Worm (Caenorhabditis elegans): ENCODE results near the gene C50D2.7.

- TF ChIP-seq ceh-82 (tag; optimal IDR thresholded peaks at IDR 0.05), result no peak
- no peak for TF ChIP-seq snpc-4 (tag; optimal IDR thresholded peaks at IDR 0.05)
- no peak for TF ChIP-seq nhr-11 (tag; optimal IDR thresholded peaks at IDR 0.05)
- no peak for TF ChIP-seq ztf-11 (tag; optimal IDR thresholded peaks at IDR 0.05)
- TF ChIP-seq dmd-4 (tag; optimal IDR thresholded peaks at IDR 0.05), result no peak
- no peak for TF ChIP-seq ZK546.5 (tag; optimal IDR thresholded peaks at IDR 0.05)
- TF ChIP-seq fos-1 (tag; optimal IDR thresholded peaks at IDR 0.05), result no peak
- no peak for TF ChIP-seq blmp-1 (tag; optimal IDR thresholded peaks at IDR 0.05; ENCODE audit: insufficient read depth)
- TF ChIP-seq unc-62 (GFP tag; optimal IDR thresholded peaks at IDR 0.05), result no peak
- no peak for TF ChIP-seq ztf-4 (tag; optimal IDR thresholded peaks at IDR 0.05)
- TF ChIP-seq unc-55 (GFP tag; optimal IDR thresholded peaks at IDR 0.05), result no peak
- TF ChIP-seq lin-13 (GFP tag; optimal IDR thresholded peaks at IDR 0.05), result no peak
- TF ChIP-seq nhr-23 (tag; optimal IDR thresholded peaks at IDR 0.05), result no peak
Observed at ce11 chrII:135166-135565, 40.1 kb upstream of the C50D2.7 start, which contains the start of gene K10B4.1.
